Fruit fly (Drosophila melanogaster): ENCODE measurements around the gene lin-52.
A peak's percentile ranks its signal among the peaks of the same experiment; 100 is the strongest.

Gene lin-52

DNA sequence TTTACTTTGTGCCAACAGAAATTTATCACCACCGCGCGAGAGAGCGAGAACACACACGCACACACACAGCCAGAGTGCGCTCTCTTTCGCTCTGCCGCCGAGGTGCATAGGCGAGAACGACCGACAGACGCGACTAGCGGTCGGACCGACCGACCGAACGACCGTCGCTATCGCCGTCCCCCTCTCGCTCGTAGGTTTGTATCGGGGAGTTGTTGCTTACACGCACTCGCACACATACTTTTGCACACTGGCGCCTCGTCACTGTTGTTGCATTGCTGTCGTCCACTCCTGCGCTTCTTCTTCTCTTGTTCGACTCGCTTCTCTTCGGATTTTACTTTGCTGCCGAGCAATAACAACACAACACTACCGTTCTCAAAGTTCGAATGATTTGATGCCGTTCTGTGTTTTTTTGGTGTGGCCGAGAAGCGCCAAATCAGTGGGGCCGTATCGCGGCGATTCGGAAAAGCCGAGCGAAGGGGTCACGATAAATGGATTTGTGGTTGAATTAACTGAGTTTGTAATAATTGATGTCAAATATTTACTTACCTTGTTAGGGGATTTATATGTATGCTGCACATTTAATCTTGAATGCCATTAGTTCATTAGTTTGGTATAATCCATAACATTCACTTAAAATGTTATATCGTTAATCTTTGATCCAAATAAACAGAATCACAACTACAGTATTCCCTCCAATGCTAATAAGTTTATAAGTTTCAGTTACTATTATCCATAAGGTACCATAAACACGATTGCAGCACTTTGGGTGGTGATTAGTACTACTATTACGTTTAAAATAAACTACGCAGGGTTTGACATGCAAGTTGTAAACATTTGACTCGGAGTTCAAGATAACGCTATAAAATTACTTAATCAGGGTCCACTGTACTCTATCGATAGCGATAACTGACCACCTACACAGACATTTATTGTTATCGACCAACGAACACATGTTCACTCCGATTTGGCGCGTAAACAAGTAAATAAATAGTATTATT, 7.6 kb downstream of the lin-52 start, which contains the start of the genes IntS6 and Rtel1:
IntS6 (minus strand) TSS at position 391 of the 998 bp plus-strand sequence.
Rtel1 (plus strand) TSS at position 884 of the 998 bp plus-strand sequence.
- peak; percentile 84 for TF ChIP-seq CG14711 (tag; optimal IDR thresholded peaks at IDR 0.05)
- peak; percentile 71 for TF ChIP-seq Clk (GFP tag; optimal IDR thresholded peaks at IDR 0.05)
- peak; percentile 85 for TF ChIP-seq CG12768 (GFP tag; optimal IDR thresholded peaks at IDR 0.05)
- TF ChIP-seq CG1620 (GFP tag; optimal IDR thresholded peaks at IDR 0.05) = peak; percentile 95
- TF ChIP-seq CG33017 (tag; optimal IDR thresholded peaks at IDR 0.05) = peak; percentile 85
- peak; percentile 93 for TF ChIP-seq CG11617 (GFP tag; optimal IDR thresholded peaks at IDR 0.05)
- TF ChIP-seq CG7045 (GFP tag; optimal IDR thresholded peaks at IDR 0.05) = peak; percentile 79
- TF ChIP-seq CG5204 (GFP tag; optimal IDR thresholded peaks at IDR 0.05) = peak; percentile 91
- TF ChIP-seq cnc (optimal IDR thresholded peaks at IDR 0.05) = no peak
- peak; percentile 95 for TF ChIP-seq toe (GFP tag; optimal IDR thresholded peaks at IDR 0.05)
- TF ChIP-seq ovo (GFP tag; optimal IDR thresholded peaks at IDR 0.05) = peak; percentile 67
- peak; percentile 74 for TF ChIP-seq cic (GFP tag; optimal IDR thresholded peaks at IDR 0.05)
- TF ChIP-seq tj (GFP tag; optimal IDR thresholded peaks at IDR 0.05) = peak; percentile 69
- TF ChIP-seq Crg-1 (GFP tag; optimal IDR thresholded peaks at IDR 0.05) = peak; percentile 78
- peak; percentile 95 for TF ChIP-seq CG7101 (tag; optimal IDR thresholded peaks at IDR 0.05)
- TF ChIP-seq kay (GFP tag; ENCODE audit: borderline replicate concordance) = peak; percentile 91
- TF ChIP-seq pad (GFP tag; optimal IDR thresholded peaks at IDR 0.05) = peak; percentile 74
- peak; percentile 96 for TF ChIP-seq Hr96 (GFP tag; optimal IDR thresholded peaks at IDR 0.05)
- TF ChIP-seq Mnt (GFP tag; optimal IDR thresholded peaks at IDR 0.05) = peak; percentile 95
- TF ChIP-seq bab1 (GFP tag; optimal IDR thresholded peaks at IDR 0.05) = peak; percentile 95

DNA sequence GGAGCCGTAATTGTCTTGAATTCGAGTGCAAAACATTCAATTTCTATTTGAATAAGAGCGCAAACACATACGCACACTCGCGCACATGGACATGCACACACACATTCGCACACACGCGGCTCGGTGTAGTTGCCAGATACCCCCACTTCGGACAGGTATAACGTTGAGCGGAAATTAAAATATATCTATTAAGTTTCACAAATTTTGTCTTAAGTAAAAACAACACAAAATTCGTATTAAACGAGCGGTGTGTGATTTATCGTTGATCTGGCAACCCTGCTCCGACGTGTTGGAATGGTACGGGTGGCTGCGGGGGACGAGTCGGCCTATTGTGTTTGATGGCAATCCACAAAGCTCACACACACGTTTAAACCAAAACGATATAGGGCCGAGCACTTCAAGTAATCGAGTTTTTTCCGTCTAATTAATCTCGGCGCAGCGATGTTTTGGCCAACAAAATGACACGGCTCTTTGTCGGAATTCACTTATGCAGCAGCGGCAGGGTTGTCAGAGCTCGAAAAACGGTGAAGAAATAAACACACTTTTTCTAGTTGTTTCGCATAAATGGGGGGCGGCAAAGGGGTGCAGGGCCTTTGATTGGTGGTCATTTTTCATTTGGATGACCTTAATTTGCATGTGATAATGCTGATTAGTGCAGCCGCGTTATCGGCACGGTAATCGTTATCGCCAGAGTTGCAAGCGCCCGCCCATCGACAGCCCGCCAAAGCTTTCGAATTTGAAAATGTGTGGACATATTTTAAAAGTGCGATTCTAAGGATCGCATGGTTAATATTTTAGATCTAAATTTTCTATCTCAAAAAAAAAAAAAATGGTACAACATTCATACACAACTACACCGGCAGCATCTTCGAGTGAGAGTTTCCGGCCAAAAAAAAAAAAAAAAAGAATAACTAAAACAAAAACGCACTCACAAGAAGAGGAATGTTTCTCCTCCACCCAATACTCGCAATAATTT, 8.6 kb downstream of the lin-52 start:
- TF ChIP-seq bab1 (GFP tag; optimal IDR thresholded peaks at IDR 0.05) = peak; percentile 86
- peak; percentile 64 for TF ChIP-seq Crg-1 (GFP tag; optimal IDR thresholded peaks at IDR 0.05)
- TF ChIP-seq CG33017 (tag; optimal IDR thresholded peaks at IDR 0.05) = peak; percentile 73
- peak; percentile 88 for TF ChIP-seq CG7101 (tag; optimal IDR thresholded peaks at IDR 0.05)
- TF ChIP-seq Hr96 (GFP tag; optimal IDR thresholded peaks at IDR 0.05) = peak; percentile 83
- TF ChIP-seq tj (GFP tag; optimal IDR thresholded peaks at IDR 0.05) = peak; percentile 69
- TF ChIP-seq CG1620 (GFP tag; optimal IDR thresholded peaks at IDR 0.05) = peak; percentile 75
- peak; percentile 47 for TF ChIP-seq toe (GFP tag; optimal IDR thresholded peaks at IDR 0.05)
- no peak for TF ChIP-seq kay (GFP tag; ENCODE audit: borderline replicate concordance)
- no peak for TF ChIP-seq cnc (optimal IDR thresholded peaks at IDR 0.05)
- TF ChIP-seq cic (GFP tag; optimal IDR thresholded peaks at IDR 0.05) = peak; percentile 31
- peak; percentile 27 for TF ChIP-seq CG7045 (GFP tag; optimal IDR thresholded peaks at IDR 0.05)
- no peak for TF ChIP-seq pad (GFP tag; optimal IDR thresholded peaks at IDR 0.05)
- TF ChIP-seq CG12768 (GFP tag; optimal IDR thresholded peaks at IDR 0.05) = peak; percentile 25
- TF ChIP-seq Clk (GFP tag; optimal IDR thresholded peaks at IDR 0.05) = peak; percentile 42
- TF ChIP-seq Mnt (GFP tag; optimal IDR thresholded peaks at IDR 0.05) = peak; percentile 93
- peak; percentile 49 for TF ChIP-seq ovo (GFP tag; optimal IDR thresholded peaks at IDR 0.05)
- peak; percentile 67 for TF ChIP-seq CG5204 (GFP tag; optimal IDR thresholded peaks at IDR 0.05)
- peak; percentile 82 for TF ChIP-seq CG11617 (GFP tag; optimal IDR thresholded peaks at IDR 0.05)
- peak; percentile 94 for TF ChIP-seq CG14711 (tag; optimal IDR thresholded peaks at IDR 0.05)

DNA sequence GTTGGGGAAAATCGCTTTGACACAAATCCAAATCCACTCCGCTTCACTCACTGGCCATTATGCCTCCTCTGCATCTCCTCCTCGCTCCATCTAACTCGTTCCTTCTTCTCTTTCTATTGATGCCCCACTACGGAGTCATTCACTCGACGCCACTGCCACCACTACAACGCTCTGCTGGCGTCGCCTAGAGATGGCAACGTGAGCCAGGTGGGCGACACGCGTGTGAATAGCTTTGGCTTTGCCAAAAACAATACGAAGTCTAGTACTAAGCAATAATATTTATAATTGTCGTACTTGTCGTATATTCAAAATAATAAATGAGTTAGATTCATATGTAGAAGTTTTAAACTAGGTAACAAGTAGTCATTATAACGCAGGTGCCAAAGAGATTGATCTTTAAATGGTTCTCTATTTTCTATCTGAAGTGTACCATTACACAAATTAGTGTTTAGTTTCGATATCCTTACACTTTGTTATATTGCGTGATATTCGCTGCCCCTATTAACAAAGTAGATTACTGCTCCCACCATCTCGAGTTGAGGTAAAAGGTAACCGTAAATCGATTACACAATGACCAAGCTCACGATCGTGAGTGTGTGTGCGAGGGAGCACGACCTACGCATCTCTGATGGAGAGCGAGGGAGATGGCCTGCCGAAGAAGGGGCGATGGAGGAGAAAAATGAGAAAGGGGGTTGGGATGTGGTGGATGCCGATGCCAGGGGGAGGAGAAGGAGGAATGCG, 9.6 kb downstream of the lin-52 start:
- no peak for TF ChIP-seq bab1 (GFP tag; optimal IDR thresholded peaks at IDR 0.05)
- TF ChIP-seq CG14711 (tag; optimal IDR thresholded peaks at IDR 0.05) = no peak
- peak; percentile 31 for TF ChIP-seq CG7101 (tag; optimal IDR thresholded peaks at IDR 0.05)
- no peak for TF ChIP-seq Hr96 (GFP tag; optimal IDR thresholded peaks at IDR 0.05)
- no peak for TF ChIP-seq CG1620 (GFP tag; optimal IDR thresholded peaks at IDR 0.05)
- peak; percentile 99 for TF ChIP-seq pad (GFP tag; optimal IDR thresholded peaks at IDR 0.05)
- TF ChIP-seq tj (GFP tag; optimal IDR thresholded peaks at IDR 0.05) = no peak
- no peak for TF ChIP-seq ovo (GFP tag; optimal IDR thresholded peaks at IDR 0.05)
- TF ChIP-seq Clk (GFP tag; optimal IDR thresholded peaks at IDR 0.05) = no peak
- TF ChIP-seq CG7045 (GFP tag; optimal IDR thresholded peaks at IDR 0.05) = no peak
- peak; percentile 2 for TF ChIP-seq CG12768 (GFP tag; optimal IDR thresholded peaks at IDR 0.05)
- no peak for TF ChIP-seq kay (GFP tag; ENCODE audit: borderline replicate concordance)
- TF ChIP-seq toe (GFP tag; optimal IDR thresholded peaks at IDR 0.05) = peak; percentile 39
- no peak for TF ChIP-seq cic (GFP tag; optimal IDR thresholded peaks at IDR 0.05)

DNA sequence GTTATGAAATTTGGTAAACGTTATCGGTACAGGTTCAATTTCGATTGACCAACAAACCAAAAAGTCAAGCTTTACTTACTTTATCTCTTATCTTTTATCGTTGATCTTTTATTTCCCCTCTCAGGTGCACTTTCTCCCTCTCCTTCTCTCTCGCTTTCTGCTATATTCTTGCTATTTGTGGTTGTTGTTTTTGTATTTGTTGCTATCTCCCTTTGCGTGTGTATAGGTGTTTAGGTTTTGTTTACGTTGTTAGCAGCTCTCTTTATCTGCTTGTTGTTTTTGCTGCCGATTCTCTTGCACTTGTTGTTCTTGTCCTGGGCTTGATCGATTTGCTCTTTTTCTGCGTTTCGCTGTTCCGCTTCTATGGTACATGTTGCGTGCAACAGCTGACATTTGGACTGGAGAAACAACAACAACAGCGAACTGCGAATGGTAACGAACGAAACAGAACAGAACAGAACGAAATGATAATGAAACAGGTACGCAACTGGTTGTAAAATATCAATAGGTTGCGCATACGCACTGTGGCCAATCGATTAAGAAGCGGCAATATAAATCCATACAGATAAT, 10.4 kb downstream of the lin-52 start:
- no peak for TF ChIP-seq CG7101 (tag; optimal IDR thresholded peaks at IDR 0.05)
- TF ChIP-seq pad (GFP tag; optimal IDR thresholded peaks at IDR 0.05) = peak; percentile 68
- TF ChIP-seq Clk (GFP tag; optimal IDR thresholded peaks at IDR 0.05) = no peak
- TF ChIP-seq toe (GFP tag; optimal IDR thresholded peaks at IDR 0.05) = no peak
- no peak for TF ChIP-seq CG14711 (tag; optimal IDR thresholded peaks at IDR 0.05)
- no peak for TF ChIP-seq CG33017 (tag; optimal IDR thresholded peaks at IDR 0.05)

Measured in whole organism, adult.